Worm (Caenorhabditis elegans) whole organism, L4/young adult: ENCODE data around the gene T01G1.4.
"Not testable (repeated sequence)": the region's sequence is repeated elsewhere in the genome, so short reads cannot be mapped to it uniquely, and the experiment has no call there.

Experiments used
- W03F9.2 ChIP-seq: fragments of 150-350 bp; optimal IDR thresholded peaks from 2 replicates; lab custom pipeline; 2014; ENCODE audit warnings: missing biosample characterization, missing genetic modification characterization
- dao-5 ChIP-seq: sonication (generic microtip); optimal IDR thresholded peaks from 2 replicates; lab custom pipeline; 2016; ENCODE audit warnings: missing genotype, missing genetic modification characterization, moderate library complexity, missing compliant biosample characterization
- him-1 ChIP-seq: sonication (generic microtip); optimal IDR thresholded peaks from 2 replicates; lab custom pipeline; 2016; ENCODE audit warnings: missing genotype, missing genetic modification reagents, missing genetic modification characterization, missing compliant biosample characterization

ce11 chrIV:11398267-11398825, 37.0 kb upstream of the T01G1.4 start, which contains the start of gene dsl-6:
- not testable (repeated sequence) for TF ChIP-seq him-1 (tag; lab: Kevin White, UChicago); dao-5 (tag; lab: Kevin White, UChicago); W03F9.2
